Worm (Caenorhabditis elegans): ENCODE results near the gene Y69A2AR.31.

ce11 chrIV:2658733-2659132 is 5.1 kb downstream of the Y69A2AR.31 start:
- no peak for TF ChIP-seq nhr-11 (tag; optimal IDR thresholded peaks at IDR 0.05)
- TF ChIP-seq lin-11 (tag; optimal IDR thresholded peaks at IDR 0.05), result no peak
- no peak for TF ChIP-seq tbx-2 (tag; optimal IDR thresholded peaks at IDR 0.05)
